Worm (Caenorhabditis elegans): ENCODE data around the gene his-40.

Gene his-40

ce11 chrX:7320115-7320711, 10.3 kb downstream of the his-40 start, which contains the start of gene spp-5:
Gene spp-5, minus strand, starts transcription at chrX:7320354.
- TF ChIP-seq him-1 (tag; optimal IDR thresholded peaks at IDR 0.05) (no peak), dao-5 (tag; optimal IDR thresholded peaks at IDR 0.05) (no peak), W03F9.2 (tag; optimal IDR thresholded peaks at IDR 0.05) (peak; percentile 18)

ce11 chrX:7322323-7322722, 12.4 kb downstream of the his-40 start, which contains the start of gene T08A9.13:
Gene T08A9.13, minus strand, starts transcription at chrX:7322423.
- no peak for TF ChIP-seq W03F9.2 (tag; optimal IDR thresholded peaks at IDR 0.05)
- no peak for TF ChIP-seq dao-5 (tag; optimal IDR thresholded peaks at IDR 0.05)
- no peak for TF ChIP-seq him-1 (tag; optimal IDR thresholded peaks at IDR 0.05)

ce11 chrX:7323604-7324003, 13.7 kb downstream of the his-40 start:
- peak; percentile 48 for TF ChIP-seq dao-5 (tag; optimal IDR thresholded peaks at IDR 0.05)
- TF ChIP-seq W03F9.2 (tag; optimal IDR thresholded peaks at IDR 0.05) = no peak

ce11 chrX:7326967-7327651, 17.2 kb downstream of the his-40 start, which contains the start of gene sng-1:
Gene sng-1, plus strand, starts transcription at chrX:7327601.
- TF ChIP-seq him-1 (tag; optimal IDR thresholded peaks at IDR 0.05) (peak; percentile 36), W03F9.2 (tag; optimal IDR thresholded peaks at IDR 0.05) (no peak)

DNA sequence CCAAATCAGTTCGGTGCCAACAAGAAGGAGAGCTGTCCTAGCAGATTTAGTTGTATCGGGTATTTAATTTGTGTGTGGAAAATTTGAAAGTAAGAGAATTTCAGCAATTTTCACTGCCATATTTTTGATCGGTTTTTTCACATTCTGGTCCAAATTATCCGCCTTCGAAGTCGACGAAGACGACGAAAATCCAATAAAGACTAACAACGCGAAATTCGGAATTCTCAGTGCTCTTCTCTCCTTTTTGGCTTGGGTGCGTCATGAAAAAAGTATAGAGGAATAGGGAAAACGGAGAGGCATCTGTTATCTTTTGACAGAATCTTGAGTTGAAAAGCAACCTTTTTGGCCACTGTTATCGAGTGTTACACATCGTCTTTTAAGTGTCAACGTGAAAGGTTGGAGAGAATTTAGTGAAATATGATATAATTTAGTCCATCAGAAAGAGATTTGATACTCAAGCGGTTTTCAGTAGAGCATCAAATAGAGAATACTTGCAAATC, 18.2 kb downstream of the his-40 start:
- TF ChIP-seq him-1 (tag; optimal IDR thresholded peaks at IDR 0.05) = no peak
- TF ChIP-seq dao-5 (tag; optimal IDR thresholded peaks at IDR 0.05) = no peak
- TF ChIP-seq W03F9.2 (tag; optimal IDR thresholded peaks at IDR 0.05) = no peak

DNA sequence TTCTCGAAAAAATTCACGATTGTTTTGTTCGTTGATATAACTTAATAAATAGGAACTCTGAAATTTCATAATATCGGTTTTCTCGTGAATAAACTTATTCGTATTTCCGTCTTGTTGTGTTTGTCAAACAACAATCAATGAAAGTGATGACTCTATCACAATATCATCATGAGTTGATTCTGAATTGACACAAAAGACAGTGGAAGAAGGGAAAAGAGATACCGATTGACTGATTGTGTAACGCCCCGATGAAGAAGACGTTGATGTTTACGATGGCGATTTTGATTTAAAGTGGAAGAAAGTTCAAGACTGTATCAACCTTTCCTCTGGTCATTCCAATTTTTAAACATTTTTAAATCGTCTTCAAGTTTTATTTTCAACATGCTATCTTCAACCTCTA, 19.7 kb downstream of the his-40 start, which contains the start of gene ttr-59:
TSS of gene ttr-59 (plus strand) at position 218 of the 400 bp plus-strand sequence.
- TF ChIP-seq dao-5 (tag; optimal IDR thresholded peaks at IDR 0.05) (no peak), him-1 (tag; optimal IDR thresholded peaks at IDR 0.05) (no peak), W03F9.2 (tag; optimal IDR thresholded peaks at IDR 0.05) (no peak)

DNA sequence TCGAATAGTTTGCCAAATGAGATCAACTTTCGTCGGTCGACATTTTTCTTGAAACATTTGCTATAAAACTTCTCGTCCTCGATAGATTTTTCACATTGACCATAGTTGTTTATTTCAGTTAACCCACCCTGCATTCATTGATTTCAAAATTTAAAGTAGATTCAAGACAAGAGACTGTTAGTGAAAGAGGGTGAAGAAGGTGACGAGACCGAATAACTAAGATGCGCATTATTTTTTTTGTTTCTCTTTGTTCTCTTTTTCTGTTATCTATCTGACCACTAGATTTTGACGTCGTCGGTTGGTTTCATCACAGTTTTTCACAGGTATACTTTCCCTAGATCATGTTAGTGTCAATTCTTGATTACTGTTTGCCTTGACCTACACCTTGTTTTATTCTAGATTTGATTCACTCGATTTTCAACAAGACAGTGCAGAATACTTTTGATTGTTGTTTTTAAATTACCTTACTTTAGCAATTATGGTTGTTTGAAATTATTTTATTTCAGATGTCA, 20.8 kb downstream of the his-40 start, which contains the start of gene ttr-30:
TSS of gene ttr-30 (plus strand) at position 265 of the 512 bp plus-strand sequence.
- no peak for TF ChIP-seq dao-5 (tag; optimal IDR thresholded peaks at IDR 0.05)
- TF ChIP-seq him-1 (tag; optimal IDR thresholded peaks at IDR 0.05) = no peak
- TF ChIP-seq W03F9.2 (tag; optimal IDR thresholded peaks at IDR 0.05) = no peak

- TF ChIP-seq him-1 (tag; optimal IDR thresholded peaks at IDR 0.05) = peak; percentile 82
- TF ChIP-seq dao-5 (tag; optimal IDR thresholded peaks at IDR 0.05) = no peak
- peak; percentile 59 for TF ChIP-seq W03F9.2 (tag; optimal IDR thresholded peaks at IDR 0.05)
Observed at ce11 chrX:7334302-7334724, 24.4 kb downstream of the his-40 start, which contains the start of gene epg-7. Gene epg-7, plus strand, starts transcription at chrX:7334714.

- TF ChIP-seq dao-5 (tag; optimal IDR thresholded peaks at IDR 0.05) (no peak), W03F9.2 (tag; optimal IDR thresholded peaks at IDR 0.05) (no peak), him-1 (tag; optimal IDR thresholded peaks at IDR 0.05) (no peak)
Observed at ce11 chrX:7340394-7340793, 30.5 kb downstream of the his-40 start.

- TF ChIP-seq dao-5 (tag; optimal IDR thresholded peaks at IDR 0.05) = no peak
- TF ChIP-seq W03F9.2 (tag; optimal IDR thresholded peaks at IDR 0.05) = peak; percentile 66
Observed at ce11 chrX:7340915-7341559, 31.1 kb downstream of the his-40 start, which contains the start of gene C07D8.6. Gene C07D8.6, plus strand, starts transcription at chrX:7341509.

- TF ChIP-seq him-1 (tag; optimal IDR thresholded peaks at IDR 0.05) (no peak), W03F9.2 (tag; optimal IDR thresholded peaks at IDR 0.05) (no peak), dao-5 (tag; optimal IDR thresholded peaks at IDR 0.05) (no peak)
Observed at ce11 chrX:7343218-7343617, 33.3 kb downstream of the his-40 start.

ce11 chrX:7343747-7344146, 33.8 kb downstream of the his-40 start, which contains the start of gene C07D8.5:
Gene C07D8.5, plus strand, starts transcription at chrX:7344047.
- TF ChIP-seq W03F9.2 (tag; optimal IDR thresholded peaks at IDR 0.05) (no peak), dao-5 (tag; optimal IDR thresholded peaks at IDR 0.05) (no peak), him-1 (tag; optimal IDR thresholded peaks at IDR 0.05) (no peak)

Measured in whole organism, L4/young adult.